Worm (Caenorhabditis elegans) whole organism, midembryonic: ENCODE measurements around the gene T03G11.9.

Source experiments
- T22C8.4 ChIP-seq: fragments of 200-800 bp; sonication (Bioruptor generic); IDR thresholded peaks from 2 replicates; pipeline ENCODE4 v1.3.6; 2022; ENCODE audit warnings: missing genetic modification characterization, missing compliant biosample characterization
- ref-1 ChIP-seq: fragments of 200-800 bp; sonication (Bioruptor generic); conservative IDR thresholded peaks from 2 replicates; pipeline ENCODE4 v1.3.6; 2022; ENCODE audit warnings: missing genetic modification reagents, missing genetic modification characterization, missing compliant biosample characterization
- tab-1 ChIP-seq: fragments of 200-800 bp; sonication (Bioruptor generic); IDR thresholded peaks from 2 replicates; pipeline ENCODE4 v1.3.6; 2022; ENCODE audit warnings: missing genetic modification characterization, missing compliant biosample characterization
- ztf-23 ChIP-seq: fragments of 200-800 bp; sonication (Bioruptor generic); IDR thresholded peaks from 2 replicates; pipeline ENCODE4 v1.3.6; 2022; ENCODE audit warnings: missing genetic modification reagents, missing genetic modification characterization, missing compliant biosample characterization

The T03G11.9 gene

DNA sequence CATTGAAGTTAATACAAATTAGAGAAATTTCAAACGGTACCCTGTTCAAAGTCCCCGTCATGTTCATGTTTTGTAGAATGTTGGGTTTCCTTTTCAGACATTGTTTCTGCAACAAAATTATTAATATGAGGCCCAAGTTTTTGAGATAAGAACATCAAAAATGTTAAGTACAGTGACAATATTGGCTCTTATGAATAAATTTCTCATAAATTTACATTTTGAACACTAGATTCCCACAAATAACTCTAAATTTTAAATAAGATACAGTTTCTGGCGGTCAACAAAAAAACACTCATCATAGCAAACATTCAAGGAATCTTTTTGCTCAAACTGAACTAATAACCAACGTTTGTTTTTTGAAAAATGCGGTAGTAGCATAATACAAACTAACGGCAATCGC, 42.2 kb downstream of the T03G11.9 start, which contains the start of gene H28G03.3:
Gene H28G03.3 (minus strand): TSS at position 101 of the 400 bp plus-strand sequence.
- TF ChIP-seq T22C8.4 (GFP tag; lab: Robert Waterston, UW), result no peak
- TF ChIP-seq tab-1, result no peak
- TF ChIP-seq ref-1, result no peak
- no peak for TF ChIP-seq ztf-23 (GFP tag; lab: Robert Waterston, UW)
